Fruit fly (Drosophila melanogaster): ENCODE data around the gene mtd.

- TF ChIP-seq Tbp (GFP tag; optimal IDR thresholded peaks at IDR 0.05) (no peak), esg (GFP tag; conservative IDR thresholded peaks at IDR 0.05) (no peak), CG1602 (GFP tag; optimal IDR thresholded peaks at IDR 0.05) (no peak), h (optimal IDR thresholded peaks at IDR 0.05) (no peak), HLHmδ (GFP tag; optimal IDR thresholded peaks at IDR 0.05) (peak; percentile 62), CG17361 (GFP tag; IDR thresholded peaks at IDR 0.05) (no peak), H15 (GFP tag; IDR thresholded peaks at IDR 0.05) (no peak), CG15514 (GFP tag; optimal IDR thresholded peaks at IDR 0.05) (no peak), CG3838 (GFP tag; optimal IDR thresholded peaks at IDR 0.05) (no peak), CG3995 (GFP tag; optimal IDR thresholded peaks at IDR 0.05) (no peak), Dfd (GFP tag; optimal IDR thresholded peaks at IDR 0.05) (no peak), CG14014 (GFP tag; IDR thresholded peaks at IDR 0.05) (peak; percentile 46; the same call in 1 of the 2 replicates), Rfx (GFP tag; IDR thresholded peaks at IDR 0.05) (no peak), tgo (GFP tag; IDR thresholded peaks at IDR 0.05) (no peak)
Measured at dm6 chr3R:5302939-5303777, 47.1 kb downstream of the mtd start.

Measured in whole organism, embryonic.